Worm (Caenorhabditis elegans) whole organism, L4 larva: Measurements from ENCODE around the gene amt-1.
A peak's percentile ranks its signal among the peaks of the same experiment; 100 is the strongest.

Source experiments
- F10B5.3 ChIP-seq: sonication (generic microtip); optimal IDR thresholded peaks from 2 replicates; lab custom pipeline; 2016; ENCODE audit warnings: mild to moderate bottlenecking, missing genetic modification characterization, missing compliant biosample characterization
- F26F4.8 ChIP-seq: fragments of 200-800 bp; sonication (Bioruptor generic); conservative IDR thresholded peaks from 2 replicates; pipeline ENCODE4 v1.3.6; 2022; ENCODE audit warnings: missing genetic modification characterization, missing compliant biosample characterization
- F37D6.2 ChIP-seq: sonication (generic microtip); optimal IDR thresholded peaks from 2 replicates; lab custom pipeline; 2016; ENCODE audit warnings: mild to moderate bottlenecking, missing genetic modification characterization, missing compliant biosample characterization
- F44E2.7 ChIP-seq: fragments of 200-800 bp; sonication (Bioruptor generic); IDR thresholded peaks from 2 replicates; pipeline ENCODE4 v2.1.2; 2022; ENCODE audit warnings: missing genetic modification characterization, missing compliant biosample characterization
- T20F7.1 ChIP-seq: fragments of 200-800 bp; sonication (Bioruptor generic); optimal IDR thresholded peaks from 2 replicates; lab custom pipeline; 2018; ENCODE audit warnings: mild to moderate bottlenecking, missing genetic modification characterization, missing compliant biosample characterization
- Y48G9A.11 ChIP-seq: fragments of 200-800 bp; sonication (Bioruptor generic); IDR thresholded peaks from 2 replicates; pipeline ENCODE4 v1.3.6; 2022; ENCODE audit warnings: missing genetic modification reagents, missing genetic modification characterization, missing compliant biosample characterization
- Y5F2A.4 ChIP-seq: fragments of 200-800 bp; sonication (Bioruptor generic); optimal IDR thresholded peaks from 2 replicates; lab custom pipeline; 2018; ENCODE audit warnings: mild to moderate bottlenecking, missing genetic modification characterization, missing compliant biosample characterization
- Y75B8A.6 ChIP-seq: fragments of 200-800 bp; sonication (Bioruptor generic); IDR thresholded peaks from 2 replicates; pipeline ENCODE4 v1.3.6; 2022; ENCODE audit warnings: missing genetic modification reagents, missing genetic modification characterization, missing compliant biosample characterization
- ZK337.2 ChIP-seq: fragments of 200-800 bp; sonication (Bioruptor generic); IDR thresholded peaks from 2 replicates; pipeline ENCODE4 v1.3.6; 2022; ENCODE audit warnings: missing genetic modification reagents, missing genetic modification characterization, missing compliant biosample characterization
- ZK546.5 ChIP-seq, 2 experiments: sonication (generic microtip); optimal IDR thresholded peaks; 2 replicates each; lab custom pipeline; 2017; ENCODE audit warnings: missing biosample characterization in 2 of 2, missing genetic modification characterization in 2 of 2
- aha-1 ChIP-seq: fragments of 150-350 bp; peaks from one replicate; lab custom pipeline; 2014; ENCODE audit warnings: missing biosample characterization, missing genetic modification characterization
- ama-1 ChIP-seq: fragments of 150-350 bp; optimal IDR thresholded peaks from 2 replicates; lab custom pipeline; 2014; ENCODE audit warnings: inconsistent platforms, mixed read lengths
- arid-1 ChIP-seq: fragments of 200-800 bp; sonication (Bioruptor generic); conservative IDR thresholded peaks from 2 replicates; pipeline ENCODE4 v1.3.6; 2022; ENCODE audit warnings: missing genetic modification reagents, missing genetic modification characterization, missing compliant biosample characterization
- attf-4 ChIP-seq: sonication (generic microtip); optimal IDR thresholded peaks from 3 replicates; lab custom pipeline; 2017; ENCODE audit warnings: missing biosample characterization, missing genetic modification characterization
- ceh-32 ChIP-seq: sonication (generic microtip); optimal IDR thresholded peaks from 2 replicates; lab custom pipeline; 2016; ENCODE audit warnings: mild to moderate bottlenecking, missing genetic modification characterization, missing compliant biosample characterization; ENCODE audit not compliant: poor library complexity
- ceh-62 ChIP-seq: sonication (generic microtip); optimal IDR thresholded peaks from 2 replicates; lab custom pipeline; 2017; ENCODE audit warnings: missing biosample characterization, missing genetic modification characterization
- ctbp-1 ChIP-seq: fragments of 200-800 bp; sonication (Bioruptor generic); IDR thresholded peaks from 2 replicates; pipeline ENCODE4 v1.3.6; 2022; ENCODE audit warnings: missing genetic modification reagents, missing genetic modification characterization, missing compliant biosample characterization
- daf-16 ChIP-seq, 3 experiments: sonication (generic microtip); optimal IDR thresholded peaks; 2 replicates each; lab custom pipeline; 2016 to 2017; ENCODE audit warnings: missing genetic modification characterization in 3 of 3, missing genetic modification reagents in 3 of 3, mild to moderate bottlenecking in 2 of 3, missing compliant biosample characterization in 2 of 3, missing biosample characterization in 1 of 3, moderate library complexity in 1 of 3
- daf-8 ChIP-seq: fragments of 200-800 bp; sonication (Bioruptor generic); IDR thresholded peaks from 2 replicates; pipeline ENCODE4 v1.3.6; 2022; ENCODE audit warnings: missing genetic modification characterization, missing compliant biosample characterization
- duxl-1 ChIP-seq: sonication (generic microtip); optimal IDR thresholded peaks from 2 replicates; lab custom pipeline; 2016; ENCODE audit warnings: mild to moderate bottlenecking, missing genetic modification characterization, moderate library complexity, missing compliant biosample characterization; ENCODE audit not compliant: poor library complexity
- dve-1 ChIP-seq: sonication (generic microtip); optimal IDR thresholded peaks from 2 replicates; lab custom pipeline; 2017; ENCODE audit warnings: antibody characterized with exemption, mild to moderate bottlenecking, missing genetic modification characterization, missing compliant biosample characterization; ENCODE audit not compliant: insufficient read depth
- egl-27 ChIP-seq: sonication (generic microtip); optimal IDR thresholded peaks from 3 replicates; lab custom pipeline; 2017; ENCODE audit warnings: missing biosample characterization, missing genetic modification reagents, missing genetic modification characterization
- gei-8 ChIP-seq: fragments of 200-800 bp; sonication (Bioruptor generic); optimal IDR thresholded peaks from 2 replicates; lab custom pipeline; 2018; ENCODE audit warnings: mild to moderate bottlenecking, missing genetic modification characterization, missing compliant biosample characterization
- hlh-30 ChIP-seq: sonication (generic microtip); optimal IDR thresholded peaks from 2 replicates; lab custom pipeline; 2017; ENCODE audit warnings: antibody characterized with exemption, mild to moderate bottlenecking, missing genetic modification characterization, missing compliant biosample characterization; ENCODE audit not compliant: insufficient read depth
- hmg-1.1 ChIP-seq: fragments of 200-800 bp; sonication (Bioruptor generic); IDR thresholded peaks from 2 replicates; pipeline ENCODE4 v1.3.6; 2022; ENCODE audit warnings: missing genetic modification reagents, missing genetic modification characterization, missing compliant biosample characterization
- jun-1 ChIP-seq: fragments of 150-350 bp; optimal IDR thresholded peaks from 2 replicates; lab custom pipeline; 2014; ENCODE audit warnings: missing biosample characterization, missing genetic modification reagents, missing genetic modification characterization
- lim-7 ChIP-seq: fragments of 200-800 bp; sonication (Bioruptor generic); IDR thresholded peaks from 2 replicates; pipeline ENCODE4 v1.3.6; 2022; ENCODE audit warnings: missing genetic modification characterization, missing compliant biosample characterization
- lin-13 ChIP-seq: fragments of 150-350 bp; optimal IDR thresholded peaks from 2 replicates; lab custom pipeline; 2014; ENCODE audit warnings: missing biosample characterization, missing genetic modification reagents, missing genetic modification characterization
- lin-38 ChIP-seq: fragments of 200-800 bp; sonication (Bioruptor generic); IDR thresholded peaks from 2 replicates; pipeline ENCODE4 v1.3.6; 2022; ENCODE audit warnings: missing genetic modification reagents, missing genetic modification characterization, missing compliant biosample characterization
- lsy-2 ChIP-seq, 2 experiments: fragments of 150-350 bp in 1 of 2; sonication (generic microtip) in 1 of 2; optimal IDR thresholded peaks; 2 replicates each; lab custom pipeline; 2014 to 2017; ENCODE audit warnings: missing biosample characterization in 2 of 2, missing genetic modification characterization in 2 of 2
- madf-9 ChIP-seq: fragments of 200-800 bp; sonication (Bioruptor generic); conservative IDR thresholded peaks from 2 replicates; pipeline ENCODE4 v1.3.6; 2022; ENCODE audit warnings: missing genetic modification reagents, missing genetic modification characterization, missing compliant biosample characterization
- mdt-29 ChIP-seq: fragments of 200-800 bp; sonication (Bioruptor generic); IDR thresholded peaks from 2 replicates; pipeline ENCODE4 v1.3.6; 2022; ENCODE audit warnings: missing genetic modification reagents, missing genetic modification characterization, missing compliant biosample characterization
- mep-1 ChIP-seq: fragments of 150-350 bp; sonication (generic microtip); optimal IDR thresholded peaks from 3 replicates; lab custom pipeline; 2014; ENCODE audit warnings: missing biosample characterization, missing genetic modification characterization
- mxl-2 ChIP-seq: fragments of 200-800 bp; sonication (Bioruptor generic); conservative IDR thresholded peaks from 2 replicates; pipeline ENCODE4 v1.3.6; 2022; ENCODE audit warnings: missing genetic modification reagents, missing genetic modification characterization, missing compliant biosample characterization
- nhr-10 ChIP-seq: fragments of 150-350 bp; optimal IDR thresholded peaks from 2 replicates; lab custom pipeline; 2014; ENCODE audit warnings: missing biosample characterization, missing genetic modification characterization
- nhr-11 ChIP-seq: fragments of 150-350 bp; optimal IDR thresholded peaks from 2 replicates; lab custom pipeline; 2014; ENCODE audit warnings: missing biosample characterization, missing genetic modification characterization
- nhr-111 ChIP-seq: fragments of 200-800 bp; sonication (Bioruptor generic); optimal IDR thresholded peaks from 2 replicates; lab custom pipeline; 2018; ENCODE audit warnings: mild to moderate bottlenecking, missing genetic modification characterization, missing compliant biosample characterization
- nhr-237 ChIP-seq: sonication (generic microtip); optimal IDR thresholded peaks from 2 replicates; lab custom pipeline; 2017; ENCODE audit warnings: missing biosample characterization, missing genetic modification characterization
- nhr-25 ChIP-seq: sonication (generic microtip); optimal IDR thresholded peaks from 2 replicates; lab custom pipeline; 2017; ENCODE audit warnings: missing genetic modification characterization, mild to moderate bottlenecking, missing compliant biosample characterization, antibody characterized with exemption, moderate library complexity, borderline replicate concordance; ENCODE audit not compliant: insufficient read depth
- nhr-28 ChIP-seq: fragments of 150-350 bp; optimal IDR thresholded peaks from 2 replicates; lab custom pipeline; 2014; ENCODE audit warnings: missing biosample characterization, missing genetic modification characterization
- nhr-42 ChIP-seq: fragments of 200-800 bp; sonication (Bioruptor generic); IDR thresholded peaks from 2 replicates; pipeline ENCODE4 v1.3.6; 2022; ENCODE audit warnings: missing genetic modification characterization, missing compliant biosample characterization
- nhr-48 ChIP-seq: sonication (generic microtip); optimal IDR thresholded peaks from 2 replicates; lab custom pipeline; 2016; ENCODE audit warnings: mild to moderate bottlenecking, missing genetic modification characterization, missing compliant biosample characterization
- nhr-76 ChIP-seq: fragments of 150-350 bp; optimal IDR thresholded peaks from 2 replicates; lab custom pipeline; 2014; ENCODE audit warnings: missing biosample characterization, missing genetic modification characterization
- php-3 ChIP-seq: fragments of 200-800 bp; sonication (Bioruptor generic); IDR thresholded peaks from 2 replicates; pipeline ENCODE4 v1.3.6; 2022; ENCODE audit warnings: missing genetic modification reagents, missing genetic modification characterization, missing compliant biosample characterization
- rbr-2 ChIP-seq: sonication (generic microtip); optimal IDR thresholded peaks from 2 replicates; lab custom pipeline; 2016; ENCODE audit warnings: missing genotype, missing genetic modification characterization, missing compliant biosample characterization
- spr-3 ChIP-seq: fragments of 200-800 bp; sonication (Bioruptor generic); optimal IDR thresholded peaks from 2 replicates; lab custom pipeline; 2018; ENCODE audit warnings: mild to moderate bottlenecking, missing genetic modification characterization, missing compliant biosample characterization
- unc-130 ChIP-seq: sonication (generic microtip); optimal IDR thresholded peaks from 2 replicates; lab custom pipeline; 2016; ENCODE audit warnings: missing genetic modification reagents, missing genetic modification characterization, missing compliant biosample characterization
- unc-39 ChIP-seq: sonication (generic microtip); optimal IDR thresholded peaks from 2 replicates; lab custom pipeline; 2017; ENCODE audit warnings: missing biosample characterization, missing genetic modification characterization
- zag-1 ChIP-seq: fragments of 150-350 bp; optimal IDR thresholded peaks from 2 replicates; lab custom pipeline; 2014; ENCODE audit warnings: missing biosample characterization, missing genetic modification characterization
- zfp-2 ChIP-seq: sonication (generic microtip); optimal IDR thresholded peaks from 2 replicates; lab custom pipeline; 2016; ENCODE audit warnings: mild to moderate bottlenecking, missing genetic modification characterization, missing compliant biosample characterization
- ztf-11 ChIP-seq: fragments of 150-350 bp; optimal IDR thresholded peaks from 2 replicates; lab custom pipeline; 2014; ENCODE audit warnings: missing biosample characterization, missing genetic modification characterization
- ztf-7 ChIP-seq: fragments of 150-350 bp; optimal IDR thresholded peaks from 2 replicates; lab custom pipeline; 2014; ENCODE audit warnings: missing biosample characterization, missing genetic modification characterization

Gene amt-1

ce11 chrX:4528905-4529304 lies 42.3 kb upstream of the amt-1 start (continued):
- TF ChIP-seq hlh-30 (tag; lab: Kevin White, UChicago) (peak; percentile 92), Y5F2A.4 (GFP tag; lab: Kevin White, UChicago) (no peak), php-3 (GFP tag; lab: Robert Waterston, UW) (no peak), zfp-2 (tag; lab: Kevin White, UChicago) (no peak), ztf-11 (tag; lab: Kevin White, UChicago) (no peak), nhr-237 (no peak), ama-1 (lab: Kevin White, UChicago) (no peak), daf-8 (no peak), lin-38 (GFP tag; lab: Robert Waterston, UW) (no peak), ztf-7 (no peak), Y75B8A.6 (GFP tag; lab: Robert Waterston, UW) (no peak), zag-1 (no peak), attf-4 (tag; lab: Kevin White, UChicago) (no peak), nhr-11 (tag; lab: Kevin White, UChicago) (peak; percentile 69), egl-27 (tag; lab: Kevin White, UChicago) (no peak), arid-1 (no peak), T20F7.1 (GFP tag; lab: Kevin White, UChicago) (no peak), nhr-10 (tag; lab: Kevin White, UChicago) (no peak), unc-39 (tag; lab: Kevin White, UChicago) (no peak), nhr-76 (no peak), gei-8 (peak; percentile 13), nhr-25 (tag; lab: Kevin White, UChicago) (peak; percentile 62), mdt-29 (GFP tag; lab: Robert Waterston, UW) (no peak), ctbp-1 (GFP tag; lab: Robert Waterston, UW) (no peak), duxl-1 (tag; lab: Kevin White, UChicago) (no peak), lsy-2 (tag; optimal IDR thresholded peaks at IDR 0.05; lab: Kevin White, UChicago) (peak in 1 of 2 experiments; percentile 58), dve-1 (peak; percentile 66), Y48G9A.11 (no peak), rbr-2 (tag; lab: Kevin White, UChicago) (no peak), madf-9 (GFP tag; lab: Robert Waterston, UW) (no peak), lim-7 (GFP tag; lab: Robert Waterston, UW) (no peak), lin-13 (no peak), nhr-111 (GFP tag; lab: Kevin White, UChicago) (no peak), unc-130 (GFP tag; lab: Kevin White, UChicago) (no peak), F26F4.8 (no peak), F37D6.2 (tag; lab: Kevin White, UChicago) (no peak), ZK337.2 (GFP tag; lab: Robert Waterston, UW) (no peak), jun-1 (tag; lab: Kevin White, UChicago) (no peak), F44E2.7 (no peak), hmg-1.1 (GFP tag; lab: Robert Waterston, UW) (no peak), daf-16 (GFP tag; optimal IDR thresholded peaks at IDR 0.05; lab: Kevin White, UChicago) (no peak), daf-16 (tag; optimal IDR thresholded peaks at IDR 0.05; lab: Kevin White, UChicago) (peak; percentile 67), aha-1 (tag; lab: Kevin White, UChicago) (peak; percentile 96), ceh-32 (tag; lab: Kevin White, UChicago) (no peak), nhr-28 (tag; lab: Kevin White, UChicago) (peak; percentile 89), mxl-2 (GFP tag; lab: Robert Waterston, UW) (no peak), nhr-48 (tag; lab: Kevin White, UChicago) (peak; percentile 78), nhr-42 (GFP tag; lab: Robert Waterston, UW) (no peak), spr-3 (no peak), ZK546.5 (tag; optimal IDR thresholded peaks at IDR 0.05; lab: Kevin White, UChicago) (no peak), ceh-62 (tag; lab: Kevin White, UChicago) (no peak), mep-1 (tag; lab: Kevin White, UChicago) (peak; percentile 48), F10B5.3 (no peak)
